Fruit fly (Drosophila melanogaster) Kc167 (cell line): ENCODE data around the gene CG43814.

ENCODE experiments used
- Myc ChIP-seq: fragments of >200 bp; optimal IDR thresholded peaks from 2 replicates; lab custom pipeline; 2017; ENCODE audit warnings: missing external identifiers
- Sin3A ChIP-seq: fragments of >200 bp; optimal IDR thresholded peaks from 2 replicates; lab custom pipeline; 2018; ENCODE audit warnings: missing external identifiers
- psq ChIP-seq: fragments of >200 bp; optimal IDR thresholded peaks from 2 replicates; lab custom pipeline; 2017; ENCODE audit warnings: missing external identifiers

DNA sequence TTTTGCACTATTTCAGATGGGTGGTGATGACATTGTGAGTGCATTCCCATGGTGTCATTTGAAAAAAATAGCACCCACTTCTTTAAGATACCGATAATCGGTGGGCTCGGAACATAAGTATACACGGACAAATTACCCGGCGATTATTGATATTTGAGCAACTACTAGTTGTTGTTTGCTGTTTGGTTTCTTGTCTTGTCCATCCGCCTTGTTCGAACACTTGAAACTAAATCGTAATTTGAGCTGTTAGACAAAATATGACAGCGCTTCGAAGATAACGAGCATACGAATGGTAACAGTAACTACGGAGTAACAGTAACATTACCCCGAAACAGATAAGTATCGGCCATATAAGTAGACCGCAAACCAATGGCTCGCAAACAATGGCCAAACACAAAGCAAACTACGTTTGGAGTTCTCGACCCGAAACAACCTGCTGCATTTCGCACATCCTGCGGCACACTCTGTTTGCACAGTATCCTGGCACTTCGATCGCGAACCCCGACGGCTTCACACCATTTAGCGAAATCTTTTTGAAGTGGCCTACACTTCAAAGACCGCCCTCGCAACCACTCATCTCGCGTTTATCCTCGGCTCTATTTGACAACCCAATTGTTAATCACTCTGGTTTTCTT, 24.1 kb downstream of the CG43814 start:
- TF ChIP-seq Sin3A = no peak
- no peak for TF ChIP-seq Myc (lab: Kevin White, UChicago)
- no peak for TF ChIP-seq psq (lab: Kevin White, UChicago)
